Worm (Caenorhabditis elegans) whole organism, L4 larva: ENCODE data around the gene F43C11.10.

Experiments
- F49E8.2 ChIP-seq: sonication (generic microtip); optimal IDR thresholded peaks from 2 replicates; lab custom pipeline; 2016; ENCODE audit warnings: missing compliant biosample characterization, mild to moderate bottlenecking, missing genetic modification characterization, borderline replicate concordance
- ama-1 ChIP-seq: fragments of 150-350 bp; optimal IDR thresholded peaks from 2 replicates; lab custom pipeline; 2014; ENCODE audit warnings: inconsistent platforms, mixed read lengths
- ceh-28 ChIP-seq: fragments of 150-350 bp; optimal IDR thresholded peaks from 2 replicates; lab custom pipeline; 2014; ENCODE audit warnings: missing biosample characterization, missing genetic modification reagents, missing genetic modification characterization
- ceh-44 ChIP-seq: fragments of 200-800 bp; sonication (Bioruptor generic); IDR thresholded peaks from 2 replicates; pipeline ENCODE4 v1.3.6; 2022; ENCODE audit warnings: missing genetic modification reagents, missing genetic modification characterization, missing compliant biosample characterization
- ceh-62 ChIP-seq: sonication (generic microtip); optimal IDR thresholded peaks from 2 replicates; lab custom pipeline; 2017; ENCODE audit warnings: missing biosample characterization, missing genetic modification characterization
- jun-1 ChIP-seq: fragments of 150-350 bp; optimal IDR thresholded peaks from 2 replicates; lab custom pipeline; 2014; ENCODE audit warnings: missing biosample characterization, missing genetic modification reagents, missing genetic modification characterization
- lin-1 ChIP-seq: fragments of 200-800 bp; sonication (Bioruptor generic); IDR thresholded peaks from 2 replicates; pipeline ENCODE4 v1.3.6; 2022; ENCODE audit warnings: missing genetic modification reagents, missing genetic modification characterization, missing compliant biosample characterization
- lin-13 ChIP-seq: fragments of 150-350 bp; optimal IDR thresholded peaks from 2 replicates; lab custom pipeline; 2014; ENCODE audit warnings: missing biosample characterization, missing genetic modification reagents, missing genetic modification characterization
- lin-39 ChIP-seq: fragments of 150-350 bp; optimal IDR thresholded peaks from 2 replicates; lab custom pipeline; 2014; ENCODE audit warnings: missing biosample characterization, missing genetic modification reagents, missing genetic modification characterization
- madf-5 ChIP-seq, 2 experiments: fragments of 200-800 bp; sonication (Bioruptor generic); IDR thresholded peaks; 2 replicates each; pipeline ENCODE4 v1.3.6; 2022; ENCODE audit warnings: missing compliant biosample characterization in 2 of 2, missing genetic modification characterization in 2 of 2
- nhr-11 ChIP-seq: fragments of 150-350 bp; optimal IDR thresholded peaks from 2 replicates; lab custom pipeline; 2014; ENCODE audit warnings: missing biosample characterization, missing genetic modification characterization
- saeg-2 ChIP-seq: fragments of 200-800 bp; sonication (Bioruptor generic); IDR thresholded peaks from 2 replicates; pipeline ENCODE4 v1.3.6; 2022; ENCODE audit warnings: missing genetic modification reagents, missing genetic modification characterization, missing compliant biosample characterization
- unc-39 ChIP-seq: sonication (generic microtip); optimal IDR thresholded peaks from 2 replicates; lab custom pipeline; 2017; ENCODE audit warnings: missing biosample characterization, missing genetic modification characterization
- zag-1 ChIP-seq: fragments of 150-350 bp; optimal IDR thresholded peaks from 2 replicates; lab custom pipeline; 2014; ENCODE audit warnings: missing biosample characterization, missing genetic modification characterization

DNA sequence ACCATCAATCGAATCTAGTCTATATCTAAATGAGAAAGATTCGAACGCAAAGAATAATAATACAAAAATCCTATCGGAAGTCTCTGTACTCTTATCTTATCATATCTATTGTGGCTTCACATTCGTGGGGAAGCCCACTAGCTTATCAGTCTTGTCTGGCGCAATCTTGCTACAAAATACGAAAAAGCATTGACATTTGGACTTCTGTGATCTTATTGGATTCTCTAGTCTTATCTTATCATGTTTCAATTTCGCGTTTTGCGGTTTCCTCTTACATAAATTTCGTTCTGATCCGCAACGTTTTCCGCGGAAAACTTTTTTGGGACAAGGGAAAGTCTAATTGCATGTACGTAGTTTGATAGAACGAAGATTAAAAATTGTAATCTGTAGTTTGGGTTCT is 47.4 kb upstream of the F43C11.10 start:
- TF ChIP-seq madf-5 (GFP tag; IDR thresholded peaks at IDR 0.05; lab: Robert Waterston, UW) (no peak), F49E8.2 (tag; lab: Kevin White, UChicago) (no peak), lin-13 (GFP tag; lab: Kevin White, UChicago) (no peak), jun-1 (no peak), ceh-62 (tag; lab: Kevin White, UChicago) (no peak), ceh-44 (GFP tag; lab: Robert Waterston, UW) (no peak), lin-1 (no peak), unc-39 (tag; lab: Kevin White, UChicago) (no peak), lin-39 (no peak), nhr-11 (no peak), saeg-2 (no peak), ama-1 (no peak), zag-1 (tag; lab: Kevin White, UChicago) (no peak), ceh-28 (no peak)
